Worm (Caenorhabditis elegans): ENCODE measurements around the gene F55G11.8.

F55G11.8 gene

ce11 chrIV:13009507-13009906 lies 46.9 kb downstream of the F55G11.8 start:
- TF ChIP-seq pha-4 (tag; optimal IDR thresholded peaks at IDR 0.05) (no peak), tbx-8 (GFP tag; optimal IDR thresholded peaks at IDR 0.05) (no peak)

ce11 chrIV:13013231-13013630 lies 50.6 kb downstream of the F55G11.8 start:
- peak; percentile 35 for TF ChIP-seq ham-2 (GFP tag; optimal IDR thresholded peaks at IDR 0.05)
- TF ChIP-seq blmp-1 (tag; optimal IDR thresholded peaks at IDR 0.05), result peak; percentile 77
- TF ChIP-seq ztf-11 (tag; optimal IDR thresholded peaks at IDR 0.05), result no peak
- no peak for TF ChIP-seq elt-1 (tag; optimal IDR thresholded peaks at IDR 0.05; ENCODE audit: borderline replicate concordance, insufficient read depth)
- no peak for TF ChIP-seq unc-120 (tag; optimal IDR thresholded peaks at IDR 0.05; ENCODE audit: poor library complexity, severe bottlenecking)
- no peak for TF ChIP-seq lin-13 (tag; optimal IDR thresholded peaks at IDR 0.05)
- TF ChIP-seq unc-62 (GFP tag; optimal IDR thresholded peaks at IDR 0.05), result no peak

- TF ChIP-seq drap-1 (GFP tag; optimal IDR thresholded peaks at IDR 0.05) (no peak), elt-1 (tag; optimal IDR thresholded peaks at IDR 0.05; ENCODE audit: borderline replicate concordance, insufficient read depth) (peak; percentile 46), unc-62 (GFP tag; optimal IDR thresholded peaks at IDR 0.05) (no peak)
These were observed 51.2 kb downstream of the F55G11.8 start for ce11 chrIV:13013711-13014341.
